Worm (Caenorhabditis elegans): ENCODE data around the gene C40A11.7.
A peak's percentile ranks its signal among the peaks of the same experiment; 100 is the strongest.
"Not testable (repeated sequence)": the region's sequence is repeated elsewhere in the genome, so short reads cannot be mapped to it uniquely, and the experiment has no call there.

The C40A11.7 gene

ce11 chrII:2170085-2170484, 19.7 kb upstream of the C40A11.7 start, which contains the start of gene C33C12.12:
C33C12.12 (minus strand) TSS chrII:2170185.
- TF ChIP-seq blmp-1 (tag; optimal IDR thresholded peaks at IDR 0.05; ENCODE audit: insufficient read depth) (no peak), sem-4 (tag; optimal IDR thresholded peaks at IDR 0.05) (no peak)

ce11 chrII:2168374-2168773, 18.0 kb upstream of the C40A11.7 start, which contains the start of gene fbxb-38:
fbxb-38 (minus strand) TSS chrII:2168763.
- no peak for TF ChIP-seq nhr-77 (tag; optimal IDR thresholded peaks at IDR 0.05)
- no peak for TF ChIP-seq unc-39 (tag; optimal IDR thresholded peaks at IDR 0.05)
- no peak for TF ChIP-seq peb-1 (tag; optimal IDR thresholded peaks at IDR 0.05)
- TF ChIP-seq unc-55 (GFP tag; optimal IDR thresholded peaks at IDR 0.05): no peak
- TF ChIP-seq nhr-6 (tag; optimal IDR thresholded peaks at IDR 0.05): no peak
- TF ChIP-seq nhr-129 (tag; optimal IDR thresholded peaks at IDR 0.05): no peak
- no peak for TF ChIP-seq dmd-4 (tag; optimal IDR thresholded peaks at IDR 0.05)
- no peak for TF ChIP-seq lsy-2 (tag; optimal IDR thresholded peaks at IDR 0.05)
- no peak for TF ChIP-seq gmeb-1 (tag; optimal IDR thresholded peaks at IDR 0.05)

ce11 chrII:2166376-2166775, 16.0 kb upstream of the C40A11.7 start, which contains the start of gene C33C12.4:
C33C12.4 (minus strand) TSS chrII:2166476.
- TF ChIP-seq gmeb-1 (tag; optimal IDR thresholded peaks at IDR 0.05) (no peak), peb-1 (tag; optimal IDR thresholded peaks at IDR 0.05) (no peak), C34F6.9 (tag; optimal IDR thresholded peaks at IDR 0.05) (no peak), ama-1 (optimal IDR thresholded peaks at IDR 0.05) (no peak), ztf-4 (tag; optimal IDR thresholded peaks at IDR 0.05) (no peak), lin-39 (tag; optimal IDR thresholded peaks at IDR 0.05) (no peak), mab-5 (tag; optimal IDR thresholded peaks at IDR 0.05) (no peak), nhr-129 (tag; optimal IDR thresholded peaks at IDR 0.05) (no peak), aly-2 (tag; optimal IDR thresholded peaks at IDR 0.05) (no peak), crh-2 (tag; optimal IDR thresholded peaks at IDR 0.05) (no peak), ztf-1 (GFP tag; conservative IDR thresholded peaks at IDR 0.05) (no peak), Y55F3AM.14 (GFP tag; optimal IDR thresholded peaks at IDR 0.05) (no peak), lin-11 (tag; optimal IDR thresholded peaks at IDR 0.05) (no peak), R02D3.7 (tag; optimal IDR thresholded peaks at IDR 0.05) (no peak), sma-9 (GFP tag; optimal IDR thresholded peaks at IDR 0.05) (no peak), sma-9 (tag; optimal IDR thresholded peaks at IDR 0.05) (no peak), mdl-1 (tag; optimal IDR thresholded peaks at IDR 0.05) (no peak)

ce11 chrII:2163370-2163882, 13.0 kb upstream of the C40A11.7 start, which contains the start of gene C33C12.11:
C33C12.11 (minus strand) TSS chrII:2163832.
- TF ChIP-seq zag-1 (tag; optimal IDR thresholded peaks at IDR 0.05); lin-13 (GFP tag; optimal IDR thresholded peaks at IDR 0.05); crh-2 (tag; optimal IDR thresholded peaks at IDR 0.05): not testable (repeated sequence)

ce11 chrII:2153708-2154107, 3.3 kb upstream of the C40A11.7 start, which contains the start of gene math-18:
math-18 (plus strand) TSS chrII:2154008.
- TF ChIP-seq egl-27, nhr-77, snpc-4 (tag; optimal IDR thresholded peaks at IDR 0.05): not testable (repeated sequence)

- no peak for TF ChIP-seq nhr-129 (tag; optimal IDR thresholded peaks at IDR 0.05)
- no peak for TF ChIP-seq nhr-11 (tag; optimal IDR thresholded peaks at IDR 0.05)
- TF ChIP-seq fos-1 (tag; optimal IDR thresholded peaks at IDR 0.05): peak; percentile 64
- TF ChIP-seq ceh-82 (tag; optimal IDR thresholded peaks at IDR 0.05): no peak
- no peak for TF ChIP-seq nhr-23 (tag; optimal IDR thresholded peaks at IDR 0.05)
These were observed 2.1 kb upstream of the C40A11.7 start for ce11 chrII:2152455-2152854.

Measured in whole organism, L2 larva.